Fruit fly (Drosophila melanogaster): ENCODE measurements around the gene Mst36Fa.

DNA sequence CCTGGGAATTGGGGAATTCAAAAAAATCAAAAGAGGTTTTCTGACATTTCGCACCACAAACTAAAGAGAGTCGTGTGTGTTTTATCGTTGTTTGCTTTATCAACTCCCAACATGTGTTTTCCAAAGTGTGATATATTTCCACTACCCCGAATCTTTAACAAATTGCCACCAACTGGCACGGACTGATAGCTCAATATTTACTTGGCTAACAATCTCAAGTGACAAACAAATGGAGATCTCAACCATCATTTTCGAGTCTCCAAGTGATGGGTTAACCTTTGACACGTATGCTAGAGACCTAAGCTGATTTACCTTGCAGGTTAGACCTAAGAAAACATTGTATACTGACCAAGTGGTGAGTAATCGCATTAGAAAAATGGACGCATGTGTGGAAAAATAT is 51.3 kb downstream of the Mst36Fa start:
- no peak for TF ChIP-seq pdm3 (GFP tag; optimal IDR thresholded peaks at IDR 0.05)
- TF ChIP-seq CG34406 (GFP tag; optimal IDR thresholded peaks at IDR 0.05), result no peak
- no peak for TF ChIP-seq Eip93F (GFP tag; optimal IDR thresholded peaks at IDR 0.05)
- TF ChIP-seq fd85E (GFP tag; optimal IDR thresholded peaks at IDR 0.05), result no peak
- no peak for TF ChIP-seq CG6163 (GFP tag; IDR thresholded peaks at IDR 0.05)
